Worm (Caenorhabditis elegans) whole organism, mixed stage, embryonic: Measurements from ENCODE around the gene Y49F6B.12.

Experiments
- ceh-39 ChIP-seq: fragments of 150-350 bp; optimal IDR thresholded peaks from 2 replicates; lab custom pipeline; 2014; ENCODE audit warnings: missing biosample characterization, missing genetic modification characterization
- ces-1 ChIP-seq: fragments of 150-350 bp; optimal IDR thresholded peaks from 2 replicates; lab custom pipeline; 2014; ENCODE audit warnings: missing biosample characterization, missing genetic modification reagents, missing genetic modification characterization
- elt-3 ChIP-seq: fragments of 150-350 bp; optimal IDR thresholded peaks from 2 replicates; lab custom pipeline; 2014; ENCODE audit warnings: missing biosample characterization, missing genetic modification characterization
- lin-13 ChIP-seq: fragments of 150-350 bp; optimal IDR thresholded peaks from 2 replicates; lab custom pipeline; 2014; ENCODE audit warnings: missing biosample characterization, missing genetic modification characterization
- lsy-2 ChIP-seq: fragments of 150-350 bp; optimal IDR thresholded peaks from 2 replicates; lab custom pipeline; 2014; ENCODE audit warnings: missing biosample characterization, missing genetic modification characterization
- mab-5 ChIP-seq: fragments of 150-350 bp; optimal IDR thresholded peaks from 2 replicates; lab custom pipeline; 2014; ENCODE audit warnings: missing biosample characterization, missing genetic modification characterization
- mls-2 ChIP-seq: sonication (generic microtip); optimal IDR thresholded peaks from 2 replicates; lab custom pipeline; 2016; ENCODE audit warnings: mild to moderate bottlenecking, missing genetic modification characterization, moderate library complexity, missing compliant biosample characterization
- nhr-2 ChIP-seq: fragments of 150-350 bp; optimal IDR thresholded peaks from 2 replicates; lab custom pipeline; 2014; ENCODE audit warnings: missing biosample characterization, missing genetic modification characterization
- nhr-237 ChIP-seq: fragments of 150-350 bp; optimal IDR thresholded peaks from 2 replicates; lab custom pipeline; 2014; ENCODE audit warnings: missing biosample characterization, missing genetic modification characterization
- nhr-28 ChIP-seq: fragments of 150-350 bp; optimal IDR thresholded peaks from 2 replicates; lab custom pipeline; 2014; ENCODE audit warnings: missing biosample characterization, missing genetic modification characterization
- snpc-4 ChIP-seq: fragments of 150-350 bp; optimal IDR thresholded peaks from 2 replicates; lab custom pipeline; 2014; ENCODE audit warnings: missing biosample characterization, missing genetic modification characterization

ce11 chrII:3422938-3423337, 49.3 kb downstream of the Y49F6B.12 start:
- TF ChIP-seq ces-1 (GFP tag; lab: Kevin White, UChicago) = no peak
- no peak for TF ChIP-seq nhr-237
- no peak for TF ChIP-seq lin-13 (tag; lab: Kevin White, UChicago)
- no peak for TF ChIP-seq lsy-2 (tag; lab: Kevin White, UChicago)
- TF ChIP-seq mab-5 (tag; lab: Kevin White, UChicago) = no peak
- TF ChIP-seq snpc-4 = no peak
- TF ChIP-seq nhr-28 (tag; lab: Kevin White, UChicago) = no peak
- TF ChIP-seq nhr-2 (tag; lab: Kevin White, UChicago) = no peak
- no peak for TF ChIP-seq elt-3 (tag; lab: Kevin White, UChicago)
- TF ChIP-seq ceh-39 (tag; lab: Kevin White, UChicago) = no peak
- no peak for TF ChIP-seq mls-2 (tag; lab: Kevin White, UChicago)
